Worm (Caenorhabditis elegans) whole organism, young adult: Measurements from ENCODE around the gene C14C11.1.

Experiments
- B0035.1 ChIP-seq: sonication (generic microtip); optimal IDR thresholded peaks from 2 replicates; lab custom pipeline; 2016; ENCODE audit warnings: missing genetic modification characterization, mild to moderate bottlenecking, missing compliant biosample characterization, missing genotype, missing genetic modification reagents
- B0261.1 ChIP-seq: sonication (generic microtip); optimal IDR thresholded peaks from 2 replicates; lab custom pipeline; 2016; ENCODE audit warnings: mild to moderate bottlenecking, missing genetic modification characterization, moderate library complexity, missing compliant biosample characterization
- C17E4.6 ChIP-seq: fragments of 200-800 bp; sonication (Bioruptor generic); IDR thresholded peaks from 2 replicates; pipeline ENCODE4 v1.3.6; 2022; ENCODE audit warnings: missing genetic modification reagents, missing genetic modification characterization, missing compliant biosample characterization
- F22D6.2 ChIP-seq: sonication (generic microtip); optimal IDR thresholded peaks from 2 replicates; lab custom pipeline; 2016; ENCODE audit warnings: mild to moderate bottlenecking, missing genetic modification characterization, missing compliant biosample characterization
- F23B12.7 ChIP-seq: sonication (generic microtip); optimal IDR thresholded peaks from 2 replicates; lab custom pipeline; 2017; ENCODE audit warnings: missing genetic modification characterization, mild to moderate bottlenecking, missing compliant biosample characterization, antibody characterized with exemption, moderate library complexity; ENCODE audit not compliant: insufficient read depth
- F39B2.1 ChIP-seq: fragments of 200-800 bp; sonication (Bioruptor generic); IDR thresholded peaks from 2 replicates; pipeline ENCODE4 v1.3.6; 2022; ENCODE audit warnings: missing genetic modification reagents, missing genetic modification characterization, missing compliant biosample characterization
- F57A8.1 ChIP-seq: fragments of 200-800 bp; sonication (Bioruptor generic); optimal IDR thresholded peaks from 2 replicates; lab custom pipeline; 2018; ENCODE audit warnings: mild to moderate bottlenecking, missing genetic modification characterization, moderate library complexity, missing compliant biosample characterization
- F57C9.4 ChIP-seq: sonication (generic microtip); optimal IDR thresholded peaks from 2 replicates; lab custom pipeline; 2017; ENCODE audit warnings: mild to moderate bottlenecking, missing genetic modification characterization, missing compliant biosample characterization
- K11D2.4 ChIP-seq: fragments of 200-800 bp; sonication (Bioruptor generic); IDR thresholded peaks from 2 replicates; pipeline ENCODE4 v1.3.6; 2022; ENCODE audit warnings: missing genetic modification reagents, missing genetic modification characterization, missing compliant biosample characterization
- K12H6.12 ChIP-seq: fragments of 200-800 bp; sonication (Bioruptor generic); optimal IDR thresholded peaks from 2 replicates; lab custom pipeline; 2018; ENCODE audit warnings: mild to moderate bottlenecking, missing genetic modification characterization, missing compliant biosample characterization
- Y53G8AR.9 ChIP-seq: fragments of 200-800 bp; sonication (Bioruptor generic); conservative IDR thresholded peaks from 2 replicates; pipeline ENCODE4 v1.3.6; 2022; ENCODE audit warnings: missing genetic modification reagents, missing genetic modification characterization, missing compliant biosample characterization
- aptf-2 ChIP-seq: fragments of 200-800 bp; sonication (Bioruptor generic); conservative IDR thresholded peaks from 2 replicates; pipeline ENCODE4 v1.3.6; 2022; ENCODE audit warnings: missing genetic modification reagents, missing genetic modification characterization, missing compliant biosample characterization
- athp-1 ChIP-seq: sonication (generic microtip); optimal IDR thresholded peaks from 2 replicates; lab custom pipeline; 2017; ENCODE audit warnings: mild to moderate bottlenecking, missing genetic modification characterization, missing compliant biosample characterization
- attf-5 ChIP-seq: fragments of 200-800 bp; sonication (Bioruptor generic); optimal IDR thresholded peaks from 2 replicates; lab custom pipeline; 2018; ENCODE audit warnings: mild to moderate bottlenecking, missing genetic modification characterization, missing compliant biosample characterization
- ccch-3 ChIP-seq: fragments of 200-800 bp; sonication (Bioruptor generic); optimal IDR thresholded peaks from 2 replicates; lab custom pipeline; 2018; ENCODE audit warnings: mild to moderate bottlenecking, missing genetic modification characterization, missing compliant biosample characterization
- cebp-2 ChIP-seq: fragments of 200-800 bp; sonication (Bioruptor generic); IDR thresholded peaks from 2 replicates; pipeline ENCODE4 v1.3.6; 2022; ENCODE audit warnings: missing genetic modification characterization, missing compliant biosample characterization
- ceh-100 ChIP-seq: fragments of 200-800 bp; sonication (Bioruptor generic); IDR thresholded peaks from 2 replicates; pipeline ENCODE4 v1.3.6; 2022; ENCODE audit warnings: missing genetic modification reagents, missing genetic modification characterization, missing compliant biosample characterization
- ceh-79 ChIP-seq: sonication (generic microtip); optimal IDR thresholded peaks from 2 replicates; lab custom pipeline; 2017; ENCODE audit warnings: mild to moderate bottlenecking, missing genetic modification characterization, missing compliant biosample characterization
- ceh-91 ChIP-seq: fragments of 200-800 bp; sonication (Bioruptor generic); IDR thresholded peaks from 2 replicates; pipeline ENCODE4 v1.3.6; 2022; ENCODE audit warnings: missing genetic modification reagents, missing genetic modification characterization, missing compliant biosample characterization
- efl-1 ChIP-seq: fragments of 150-350 bp; optimal IDR thresholded peaks from 2 replicates; lab custom pipeline; 2014; ENCODE audit warnings: missing biosample characterization, missing genetic modification reagents, missing genetic modification characterization
- egl-44 ChIP-seq: fragments of 200-800 bp; sonication (Bioruptor generic); IDR thresholded peaks from 2 replicates; pipeline ENCODE4 v1.3.6; 2022; ENCODE audit warnings: missing genetic modification reagents, missing genetic modification characterization, missing compliant biosample characterization
- gei-17 ChIP-seq: fragments of 200-800 bp; sonication (Bioruptor generic); optimal IDR thresholded peaks from 2 replicates; lab custom pipeline; 2018; ENCODE audit warnings: mild to moderate bottlenecking, missing genetic modification characterization, missing compliant biosample characterization
- hmg-1.2 ChIP-seq: fragments of 200-800 bp; sonication (Bioruptor generic); IDR thresholded peaks from 2 replicates; pipeline ENCODE4 v1.3.6; 2022; ENCODE audit warnings: missing genetic modification reagents, missing genetic modification characterization, missing compliant biosample characterization
- hmg-20 ChIP-seq: fragments of 200-800 bp; sonication (Bioruptor generic); IDR thresholded peaks from 2 replicates; pipeline ENCODE4 v1.3.6; 2022; ENCODE audit warnings: missing genetic modification reagents, missing genetic modification characterization, missing compliant biosample characterization
- let-607 ChIP-seq, 2 experiments: fragments of 200-800 bp in 1 of 2; sonication (Bioruptor generic) in 1 of 2; sonication (generic microtip) in 1 of 2; optimal IDR thresholded peaks; 2 replicates each; lab custom pipeline; 2016 to 2018; ENCODE audit warnings: mild to moderate bottlenecking in 2 of 2, missing compliant biosample characterization in 2 of 2, missing genetic modification characterization in 2 of 2, moderate library complexity in 2 of 2, missing genotype in 1 of 2
- lin-26 ChIP-seq: fragments of 200-800 bp; sonication (Bioruptor generic); IDR thresholded peaks from 2 replicates; pipeline ENCODE4 v1.3.6; 2022; ENCODE audit warnings: missing genetic modification reagents, missing genetic modification characterization, missing compliant biosample characterization
- lin-35 ChIP-seq, 3 experiments: fragments of 150-350 bp in 2 of 3; sonication (generic microtip) in 1 of 3; optimal IDR thresholded peaks; 2 replicates each; lab custom pipeline; 2014 to 2018; ENCODE audit warnings: missing biosample characterization in 3 of 3, missing genetic modification characterization in 3 of 3, missing genetic modification reagents in 3 of 3
- lin-54 ChIP-seq: fragments of 200-800 bp; sonication (Bioruptor generic); optimal IDR thresholded peaks from 2 replicates; lab custom pipeline; 2018; ENCODE audit warnings: mild to moderate bottlenecking, missing genetic modification characterization, missing compliant biosample characterization
- madf-10 ChIP-seq: sonication (generic microtip); optimal IDR thresholded peaks from 2 replicates; lab custom pipeline; 2016; ENCODE audit warnings: mild to moderate bottlenecking, missing genetic modification characterization, missing compliant biosample characterization
- madf-6 ChIP-seq: fragments of 200-800 bp; sonication (Bioruptor generic); IDR thresholded peaks from 2 replicates; pipeline ENCODE4 v1.3.6; 2022; ENCODE audit warnings: missing genetic modification reagents, missing genetic modification characterization, missing compliant biosample characterization
- mcd-1 ChIP-seq: fragments of 200-800 bp; sonication (Bioruptor generic); IDR thresholded peaks from 2 replicates; pipeline ENCODE4 v1.3.6; 2022; ENCODE audit warnings: missing genetic modification reagents, missing genetic modification characterization, missing compliant biosample characterization
- mes-4 ChIP-seq: sonication (generic microtip); optimal IDR thresholded peaks from 2 replicates; lab custom pipeline; 2016; ENCODE audit warnings: missing genotype, missing genetic modification characterization, missing compliant biosample characterization
- rec-8 ChIP-seq, 2 experiments: sonication (generic microtip); optimal IDR thresholded peaks; 2 replicates each; lab custom pipeline; 2016; ENCODE audit warnings: mild to moderate bottlenecking in 2 of 2, missing genetic modification characterization in 2 of 2, missing genetic modification reagents in 2 of 2, missing genotype in 2 of 2, missing biosample characterization in 1 of 2, missing compliant biosample characterization in 1 of 2, moderate library complexity in 1 of 2
- sea-2 ChIP-seq: fragments of 200-800 bp; sonication (Bioruptor generic); IDR thresholded peaks from 2 replicates; pipeline ENCODE4 v1.3.6; 2022; ENCODE audit warnings: missing genetic modification characterization, missing compliant biosample characterization
- somi-1 ChIP-seq: fragments of 200-800 bp; sonication (Bioruptor generic); optimal IDR thresholded peaks from 2 replicates; lab custom pipeline; 2018; ENCODE audit warnings: mild to moderate bottlenecking, missing genetic modification characterization, missing compliant biosample characterization
- sptf-2 ChIP-seq: fragments of 200-800 bp; sonication (Bioruptor generic); optimal IDR thresholded peaks from 2 replicates; lab custom pipeline; 2018; ENCODE audit warnings: mild to moderate bottlenecking, missing genetic modification characterization, missing compliant biosample characterization
- tbp1 ChIP-seq: fragments of 200-800 bp; sonication (Bioruptor generic); optimal IDR thresholded peaks from 2 replicates; lab custom pipeline; 2018; ENCODE audit warnings: mild to moderate bottlenecking, missing genetic modification characterization, missing compliant biosample characterization
- tbx-9 ChIP-seq: sonication (generic microtip); optimal IDR thresholded peaks from 2 replicates; lab custom pipeline; 2016; ENCODE audit warnings: borderline replicate concordance, missing genetic modification characterization, inconsistent platforms, missing compliant biosample characterization
- tlf-1 ChIP-seq: fragments of 200-800 bp; sonication (Bioruptor generic); optimal IDR thresholded peaks from 2 replicates; lab custom pipeline; 2018; ENCODE audit warnings: mild to moderate bottlenecking, missing genetic modification characterization, missing compliant biosample characterization
- unc-62 ChIP-seq: fragments of 150-350 bp; optimal IDR thresholded peaks from 2 replicates; lab custom pipeline; 2014; ENCODE audit warnings: missing biosample characterization, missing genetic modification reagents, missing genetic modification characterization
- zim-3 ChIP-seq: sonication (generic microtip); optimal IDR thresholded peaks from 2 replicates; lab custom pipeline; 2017; ENCODE audit warnings: mild to moderate bottlenecking, missing genetic modification characterization, moderate library complexity, missing compliant biosample characterization
- ztf-18 ChIP-seq: sonication (generic microtip); optimal IDR thresholded peaks from 2 replicates; lab custom pipeline; 2016; ENCODE audit warnings: missing genotype, mild to moderate bottlenecking, missing genetic modification characterization, missing compliant biosample characterization
- ztf-22 ChIP-seq: fragments of 200-800 bp; sonication (Bioruptor generic); optimal IDR thresholded peaks from 2 replicates; lab custom pipeline; 2018; ENCODE audit warnings: mild to moderate bottlenecking, missing genetic modification characterization, moderate library complexity, missing compliant biosample characterization
- ztf-25 ChIP-seq: fragments of 200-800 bp; sonication (Bioruptor generic); IDR thresholded peaks from 2 replicates; pipeline ENCODE4 v1.3.6; 2022; ENCODE audit warnings: missing genetic modification reagents, missing genetic modification characterization, missing compliant biosample characterization
- ztf-26 ChIP-seq: sonication (generic microtip); optimal IDR thresholded peaks from 2 replicates; lab custom pipeline; 2017; ENCODE audit warnings: missing genetic modification characterization, missing compliant biosample characterization
- ztf-3 ChIP-seq: fragments of 200-800 bp; sonication (Bioruptor generic); optimal IDR thresholded peaks from 2 replicates; lab custom pipeline; 2018; ENCODE audit warnings: mild to moderate bottlenecking, missing genetic modification characterization, missing compliant biosample characterization

Gene C14C11.1

DNA sequence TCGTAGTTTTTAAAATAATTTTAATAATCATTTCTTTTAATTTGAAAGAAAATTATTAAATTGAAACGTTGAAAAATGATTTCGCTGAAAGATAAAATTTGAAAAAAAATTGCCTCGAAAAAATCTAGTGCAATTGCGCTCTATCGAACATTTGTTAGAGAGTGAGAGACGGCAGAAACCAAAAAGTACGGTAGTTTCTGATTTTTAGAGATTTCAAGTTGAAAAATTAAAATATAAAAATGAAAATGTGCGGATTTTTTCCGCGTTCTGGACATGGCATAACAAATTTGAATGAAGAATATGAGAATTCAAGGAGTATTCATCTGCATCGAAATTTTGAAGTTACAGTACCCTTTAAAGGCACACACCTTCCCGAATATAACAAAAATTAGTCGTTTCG is 44.0 kb upstream of the C14C11.1 start (continued):
- TF ChIP-seq madf-10 (tag; lab: Kevin White, UChicago) (no peak), ztf-18 (tag; lab: Kevin White, UChicago) (peak; percentile 14), let-607 (tag; optimal IDR thresholded peaks at IDR 0.05; lab: Kevin White, UChicago) (no peak), ztf-25 (no peak), ztf-3 (GFP tag; lab: Kevin White, UChicago) (no peak), cebp-2 (GFP tag; lab: Robert Waterston, UW) (no peak), ztf-22 (GFP tag; lab: Kevin White, UChicago) (no peak), C17E4.6 (GFP tag; lab: Robert Waterston, UW) (no peak), tbx-9 (no peak), ztf-26 (tag; lab: Kevin White, UChicago) (no peak), Y53G8AR.9 (GFP tag; lab: Robert Waterston, UW) (no peak), K12H6.12 (tag; lab: Kevin White, UChicago) (no peak), K11D2.4 (GFP tag; lab: Robert Waterston, UW) (no peak), B0261.1 (tag; lab: Kevin White, UChicago) (no peak), unc-62 (GFP tag; lab: Kevin White, UChicago) (no peak), madf-6 (GFP tag; lab: Robert Waterston, UW) (peak; percentile 63), attf-5 (no peak), athp-1 (no peak), efl-1 (GFP tag; lab: Kevin White, UChicago) (peak; percentile 47), egl-44 (GFP tag; lab: Robert Waterston, UW) (no peak), rec-8 (tag; optimal IDR thresholded peaks at IDR 0.05; lab: Kevin White, UChicago) (no peak), zim-3 (tag; lab: Kevin White, UChicago) (no peak), mcd-1 (GFP tag; lab: Robert Waterston, UW) (peak; percentile 86), B0035.1 (tag; lab: Kevin White, UChicago) (no peak), lin-35 (GFP tag; optimal IDR thresholded peaks at IDR 0.05; lab: Kevin White, UChicago) (no peak), sea-2 (GFP tag; lab: Robert Waterston, UW) (no peak), ceh-79 (no peak), gei-17 (GFP tag; lab: Kevin White, UChicago) (no peak), F57C9.4 (tag; lab: Kevin White, UChicago) (no peak), sptf-2 (GFP tag; lab: Kevin White, UChicago) (no peak), hmg-1.2 (GFP tag; lab: Robert Waterston, UW) (no peak), ceh-100 (GFP tag; lab: Robert Waterston, UW) (no peak), lin-26 (GFP tag; lab: Robert Waterston, UW) (no peak), mes-4 (tag; lab: Kevin White, UChicago) (no peak), ccch-3 (GFP tag; lab: Kevin White, UChicago) (no peak), aptf-2 (GFP tag; lab: Robert Waterston, UW) (no peak), F39B2.1 (GFP tag; lab: Robert Waterston, UW) (no peak), hmg-20 (no peak), F22D6.2 (tag; lab: Kevin White, UChicago) (no peak), F23B12.7 (tag; lab: Kevin White, UChicago) (no peak), somi-1 (GFP tag; lab: Kevin White, UChicago) (no peak), tbp1 (peak; percentile 31), F57A8.1 (GFP tag; lab: Kevin White, UChicago) (no peak), lin-54 (GFP tag; lab: Kevin White, UChicago) (peak; percentile 58), ceh-91 (GFP tag; lab: Robert Waterston, UW) (peak; percentile 72), tlf-1 (GFP tag; lab: Kevin White, UChicago) (no peak)
